Worm (Caenorhabditis elegans): ENCODE results near the gene glb-20.

- TF ChIP-seq ceh-36 (tag; optimal IDR thresholded peaks at IDR 0.05): no peak
- TF ChIP-seq ama-1 (optimal IDR thresholded peaks at IDR 0.05): no peak
- peak; percentile 69 for TF ChIP-seq F13C5.2 (tag; optimal IDR thresholded peaks at IDR 0.05)
- peak; percentile 48; the same call in 1 of the 2 replicates for TF ChIP-seq pes-1 (GFP tag; IDR thresholded peaks at IDR 0.05)
- no peak for TF ChIP-seq B0310.2 (tag; optimal IDR thresholded peaks at IDR 0.05)
- no peak for TF ChIP-seq hmbx-1 (tag; optimal IDR thresholded peaks at IDR 0.05)
- TF ChIP-seq hnd-1 (tag; optimal IDR thresholded peaks at IDR 0.05): no peak
Measured at ce11 chrX:13527347-13528092, 28.4 kb downstream of the glb-20 start, which contains the start of gene pab-2.
